Worm (Caenorhabditis elegans): ENCODE data around the gene jun-1.

- TF ChIP-seq tbx-2 (tag; optimal IDR thresholded peaks at IDR 0.05) (no peak), ztf-11 (tag; optimal IDR thresholded peaks at IDR 0.05) (no peak), unc-39 (tag; optimal IDR thresholded peaks at IDR 0.05) (no peak), elt-2 (tag; optimal IDR thresholded peaks at IDR 0.05) (no peak), ceh-16 (tag; optimal IDR thresholded peaks at IDR 0.05) (no peak), aly-2 (tag; optimal IDR thresholded peaks at IDR 0.05) (no peak)
These were observed 22.9 kb downstream of the jun-1 start, which contains the start of gene nlp-78 for ce11 chrII:9135878-9136277.
